Fruit fly (Drosophila melanogaster): ENCODE results near the gene grn.

Gene grn

dm6 chr3R:8187446-8188133 lies 6.3 kb upstream of the grn start:
- 0 out of 2 replicates have a peak, but pooled peaks have one; percentile 20 for TF ChIP-seq Rx (GFP tag; IDR thresholded peaks at IDR 0.05)
- TF ChIP-seq pho (GFP tag; optimal IDR thresholded peaks at IDR 0.05) = no peak
- TF ChIP-seq Lim3 (GFP tag; IDR thresholded peaks at IDR 0.05) = no peak
- TF ChIP-seq emc (GFP tag; optimal IDR thresholded peaks at IDR 0.05) = no peak
- TF ChIP-seq slbo (GFP tag; IDR thresholded peaks at IDR 0.05) = no peak
- peak; percentile 48 for TF ChIP-seq CG1832 (GFP tag; optimal IDR thresholded peaks at IDR 0.05)
- no peak for TF ChIP-seq peb (GFP tag; IDR thresholded peaks at IDR 0.05)
- TF ChIP-seq CG4360 (GFP tag; IDR thresholded peaks at IDR 0.05) = 0 out of 2 replicates have a peak, but pooled peaks have one; percentile 27
- TF ChIP-seq repo (GFP tag; optimal IDR thresholded peaks at IDR 0.05) = no peak
- TF ChIP-seq corto (GFP tag; optimal IDR thresholded peaks at IDR 0.05) = no peak
- peak; percentile 85 for TF ChIP-seq Nf-YB (GFP tag; optimal IDR thresholded peaks at IDR 0.05)
- no peak for TF ChIP-seq tx (GFP tag; optimal IDR thresholded peaks at IDR 0.05)
- TF ChIP-seq CG7987 (GFP tag; optimal IDR thresholded peaks at IDR 0.05) = no peak
- no peak for TF ChIP-seq mam (GFP tag; optimal IDR thresholded peaks at IDR 0.05)
- no peak for TF ChIP-seq pan (optimal IDR thresholded peaks at IDR 0.05)
- no peak for TF ChIP-seq pan (GFP tag; optimal IDR thresholded peaks at IDR 0.05 in 1 of 2, IDR thresholded peaks at IDR 0.05 in 1 of 2)
- TF ChIP-seq grn (GFP tag; optimal IDR thresholded peaks at IDR 0.05) = peak; percentile 99
- no peak for TF ChIP-seq CG13287 (GFP tag; IDR thresholded peaks at IDR 0.05; ENCODE audit: partially characterized antibody)
- no peak for TF ChIP-seq CG30020 (tag; optimal IDR thresholded peaks at IDR 0.05)
- no peak for TF ChIP-seq CG2678 (tag; optimal IDR thresholded peaks at IDR 0.05)
- TF ChIP-seq hkb (optimal IDR thresholded peaks at IDR 0.05) = no peak
- TF ChIP-seq hkb (GFP tag; IDR thresholded peaks at IDR 0.05) = no peak
- no peak for TF ChIP-seq Dip3 (GFP tag; optimal IDR thresholded peaks at IDR 0.05)
- no peak for TF ChIP-seq kni (GFP tag; optimal IDR thresholded peaks at IDR 0.05)
- no peak for TF ChIP-seq BtbVII (GFP tag; optimal IDR thresholded peaks at IDR 0.05)
- TF ChIP-seq CG30431 (GFP tag; optimal IDR thresholded peaks at IDR 0.05) = no peak
- no peak for TF ChIP-seq Rfx (GFP tag; IDR thresholded peaks at IDR 0.05)
- TF ChIP-seq Med (GFP tag) = no peak
- peak; percentile 37; the same call in 1 of the 3 replicates for TF ChIP-seq row (GFP tag; IDR thresholded peaks at IDR 0.05)
- no peak for TF ChIP-seq CG9215 (GFP tag; IDR thresholded peaks at IDR 0.05)
- TF ChIP-seq CG12769 (tag; optimal IDR thresholded peaks at IDR 0.05) = no peak
- no peak for TF ChIP-seq mirr (GFP tag; optimal IDR thresholded peaks at IDR 0.05)
- no peak for TF ChIP-seq CG17361 (GFP tag; IDR thresholded peaks at IDR 0.05)
- TF ChIP-seq CG4707 (GFP tag; optimal IDR thresholded peaks at IDR 0.05) = no peak
- TF ChIP-seq pita (GFP tag; optimal IDR thresholded peaks at IDR 0.05) = no peak
- TF ChIP-seq CG12659 (GFP tag; optimal IDR thresholded peaks at IDR 0.05) = no peak
- peak; percentile 11 for TF ChIP-seq CG31365 (tag; optimal IDR thresholded peaks at IDR 0.05)
- no peak for TF ChIP-seq grau (tag; optimal IDR thresholded peaks at IDR 0.05)
- no peak for TF ChIP-seq CG9437 (GFP tag; optimal IDR thresholded peaks at IDR 0.05)
- no peak for TF ChIP-seq ro (GFP tag; IDR thresholded peaks at IDR 0.05)
- TF ChIP-seq Stat92E (GFP tag; optimal IDR thresholded peaks at IDR 0.05) = no peak
- no peak for TF ChIP-seq org-1 (GFP tag; optimal IDR thresholded peaks at IDR 0.05)
- no peak for TF ChIP-seq CG11695 (GFP tag; IDR thresholded peaks at IDR 0.05)
- TF ChIP-seq croc (GFP tag; conservative IDR thresholded peaks at IDR 0.05) = no peak
- no peak for TF ChIP-seq ranshi (GFP tag; IDR thresholded peaks at IDR 0.05)
- TF ChIP-seq CG10321 (GFP tag; IDR thresholded peaks at IDR 0.05) = 0 out of 2 replicates have a peak, but pooled peaks have one; percentile 30
- peak; percentile 18 for TF ChIP-seq pros (GFP tag; optimal IDR thresholded peaks at IDR 0.05)
- no peak for TF ChIP-seq gcm (GFP tag; optimal IDR thresholded peaks at IDR 0.05)
- TF ChIP-seq chm (GFP tag; IDR thresholded peaks at IDR 0.05) = no peak
- no peak for TF ChIP-seq CG10959 (GFP tag; IDR thresholded peaks at IDR 0.05)
- TF ChIP-seq onecut (GFP tag; IDR thresholded peaks at IDR 0.05) = no peak

All from whole organism, embryonic.